Fruit fly (Drosophila melanogaster): ENCODE data around the gene Pvf1.
A peak's percentile ranks its signal among the peaks of the same experiment; 100 is the strongest.

DNA sequence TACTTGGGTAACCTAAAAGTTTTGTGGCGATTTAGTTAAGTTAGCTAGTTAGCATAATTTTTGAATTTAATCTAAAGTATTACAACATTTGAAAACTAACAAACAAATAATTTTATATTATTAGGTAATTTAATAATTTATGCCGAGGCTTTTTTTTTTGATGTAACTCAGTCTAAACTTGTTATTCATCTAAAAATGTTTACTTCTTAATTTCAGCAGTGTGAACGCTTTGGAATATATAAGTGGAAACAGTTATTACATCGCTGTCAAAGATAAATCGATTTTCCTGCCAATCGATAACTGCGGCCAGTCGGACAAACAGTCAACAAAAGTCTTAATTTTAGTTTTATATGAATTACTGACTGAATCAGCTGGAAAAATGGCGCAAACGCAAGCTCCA is 25.4 kb downstream of the Pvf1 start, which contains the start of gene Usp39:
- no peak for TF ChIP-seq Eip93F (GFP tag; optimal IDR thresholded peaks at IDR 0.05)
- TF ChIP-seq Hr4 (GFP tag; optimal IDR thresholded peaks at IDR 0.05) = no peak
- no peak for TF ChIP-seq Hr38 (GFP tag; optimal IDR thresholded peaks at IDR 0.05)
- no peak for TF ChIP-seq Lpt (GFP tag; optimal IDR thresholded peaks at IDR 0.05)
- TF ChIP-seq CG10631 (GFP tag; optimal IDR thresholded peaks at IDR 0.05) = no peak
- TF ChIP-seq Smox (GFP tag; optimal IDR thresholded peaks at IDR 0.05) = no peak
- no peak for TF ChIP-seq CG11762 (GFP tag; optimal IDR thresholded peaks at IDR 0.05; ENCODE audit: insufficient read depth)
- TF ChIP-seq eg (GFP tag; IDR thresholded peaks at IDR 0.05) = no peak
- no peak for TF ChIP-seq fd85E (GFP tag; optimal IDR thresholded peaks at IDR 0.05)
- TF ChIP-seq fkh (GFP tag; optimal IDR thresholded peaks at IDR 0.05) = no peak
- TF ChIP-seq OdsH (GFP tag; optimal IDR thresholded peaks at IDR 0.05) = no peak
- peak; percentile 5 for TF ChIP-seq cyc (GFP tag; optimal IDR thresholded peaks at IDR 0.05)
- TF ChIP-seq achi (GFP tag; optimal IDR thresholded peaks at IDR 0.05) = peak; percentile 83

Data from whole organism, prepupa.